Worm (Caenorhabditis elegans): ENCODE measurements around the gene itm-2.

ce11 chrX:5433912-5434311 lies 11.1 kb upstream of the itm-2 start:
- TF ChIP-seq zag-1 (tag; optimal IDR thresholded peaks at IDR 0.05) (no peak), nhr-237 (tag; optimal IDR thresholded peaks at IDR 0.05) (no peak)
